Worm (Caenorhabditis elegans) whole organism, L2 larva: Measurements from ENCODE around the gene Y66D12A.6.

Source experiments
- elt-1 ChIP-seq: fragments of 150-350 bp; optimal IDR thresholded peaks from 2 replicates; lab custom pipeline; 2014; ENCODE audit warnings: missing biosample characterization, missing genetic modification characterization
- nhr-11 ChIP-seq: fragments of 150-350 bp; optimal IDR thresholded peaks from 2 replicates; lab custom pipeline; 2014; ENCODE audit warnings: missing biosample characterization, missing genetic modification characterization
- unc-62 ChIP-seq: fragments of 150-350 bp; optimal IDR thresholded peaks from 2 replicates; lab custom pipeline; 2014; ENCODE audit warnings: missing biosample characterization, missing genetic modification reagents, missing genetic modification characterization

ce11 chrIII:11573921-11574320 lies 7.3 kb downstream of the Y66D12A.6 start, which contains the start of gene Y66D12A.8:
- TF ChIP-seq unc-62 (GFP tag; lab: Kevin White, UChicago) (no peak), nhr-11 (tag; lab: Kevin White, UChicago) (no peak), elt-1 (tag; lab: Kevin White, UChicago) (no peak)
